Worm (Caenorhabditis elegans) whole organism, mixed stage, embryonic: ENCODE measurements around the gene T25B2.1.

Experiments
- ceh-39 ChIP-seq: fragments of 150-350 bp; optimal IDR thresholded peaks from 2 replicates; lab custom pipeline; 2014; ENCODE audit warnings: missing biosample characterization, missing genetic modification characterization
- ceh-43 ChIP-seq: fragments of 200-800 bp; sonication (Bioruptor generic); optimal IDR thresholded peaks from 2 replicates; lab custom pipeline; 2018; ENCODE audit warnings: mild to moderate bottlenecking, missing genetic modification characterization, moderate library complexity, missing compliant biosample characterization
- cnd-1 ChIP-seq: fragments of 200-800 bp; sonication (Bioruptor generic); optimal IDR thresholded peaks from 2 replicates; lab custom pipeline; 2018; ENCODE audit warnings: mild to moderate bottlenecking, missing genetic modification characterization, missing compliant biosample characterization
- lin-13 ChIP-seq: fragments of 150-350 bp; optimal IDR thresholded peaks from 2 replicates; lab custom pipeline; 2014; ENCODE audit warnings: missing biosample characterization, missing genetic modification characterization
- lsy-2 ChIP-seq: fragments of 150-350 bp; optimal IDR thresholded peaks from 2 replicates; lab custom pipeline; 2014; ENCODE audit warnings: missing biosample characterization, missing genetic modification characterization
- mep-1 ChIP-seq: fragments of 150-350 bp; optimal IDR thresholded peaks from 2 replicates; lab custom pipeline; 2017; ENCODE audit warnings: missing biosample characterization, missing genetic modification reagents, missing genetic modification characterization, inconsistent platforms
- nhr-28 ChIP-seq: fragments of 150-350 bp; optimal IDR thresholded peaks from 2 replicates; lab custom pipeline; 2014; ENCODE audit warnings: missing biosample characterization, missing genetic modification characterization
- nhr-76 ChIP-seq: sonication (generic microtip); optimal IDR thresholded peaks from 2 replicates; lab custom pipeline; 2017; ENCODE audit warnings: missing biosample characterization, missing genetic modification characterization
- pha-4 ChIP-seq: fragments of 150-350 bp; optimal IDR thresholded peaks from 2 replicates; lab custom pipeline; 2018; ENCODE audit warnings: missing biosample characterization, missing genetic modification reagents, missing genetic modification characterization
- snpc-4 ChIP-seq: fragments of 150-350 bp; optimal IDR thresholded peaks from 2 replicates; lab custom pipeline; 2014; ENCODE audit warnings: missing biosample characterization, missing genetic modification characterization
- unc-120 ChIP-seq: sonication (generic microtip); optimal IDR thresholded peaks from 2 replicates; lab custom pipeline; 2017; ENCODE audit warnings: missing genetic modification characterization, missing compliant biosample characterization; ENCODE audit not compliant: poor library complexity, severe bottlenecking
- unc-39 ChIP-seq: fragments of 150-350 bp; optimal IDR thresholded peaks from 2 replicates; lab custom pipeline; 2014; ENCODE audit warnings: missing biosample characterization, missing genetic modification characterization
- unc-62 ChIP-seq: fragments of 150-350 bp; optimal IDR thresholded peaks from 2 replicates; lab custom pipeline; 2014; ENCODE audit warnings: missing biosample characterization, missing genetic modification reagents, missing genetic modification characterization
- ztf-11 ChIP-seq: fragments of 150-350 bp; optimal IDR thresholded peaks from 2 replicates; lab custom pipeline; 2014; ENCODE audit warnings: missing biosample characterization, missing genetic modification characterization

DNA sequence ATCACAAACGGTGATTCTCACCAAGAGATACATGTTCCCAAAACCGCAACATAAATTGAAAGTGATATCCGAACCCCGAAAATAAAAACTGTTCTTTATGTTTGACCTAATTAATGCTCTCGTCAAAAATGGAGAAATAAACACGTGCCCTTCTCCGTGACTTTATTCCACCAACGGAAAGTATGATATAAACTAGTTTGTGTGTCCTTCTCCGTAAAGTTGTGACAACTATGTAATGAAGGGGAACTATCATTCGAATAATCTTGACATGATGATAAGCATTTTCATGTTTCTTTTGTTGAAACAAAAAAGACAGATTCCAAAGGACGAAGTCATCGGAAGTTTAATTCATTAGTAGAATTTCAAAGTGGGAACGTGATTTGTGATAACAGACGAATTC lies 27.8 kb downstream of the T25B2.1 start:
- TF ChIP-seq unc-120 (tag; lab: Kevin White, UChicago) (no peak), snpc-4 (no peak), ztf-11 (tag; lab: Kevin White, UChicago) (no peak), unc-62 (GFP tag; lab: Kevin White, UChicago) (no peak), unc-39 (tag; lab: Kevin White, UChicago) (no peak), lin-13 (tag; lab: Kevin White, UChicago) (no peak), lsy-2 (tag; lab: Kevin White, UChicago) (no peak), ceh-39 (tag; lab: Kevin White, UChicago) (no peak), pha-4 (tag; lab: Kevin White, UChicago) (no peak), nhr-76 (tag; lab: Kevin White, UChicago) (no peak), mep-1 (tag; lab: Kevin White, UChicago) (no peak), ceh-43 (GFP tag; lab: Kevin White, UChicago) (no peak), nhr-28 (tag; lab: Kevin White, UChicago) (no peak), cnd-1 (tag; lab: Kevin White, UChicago) (no peak)
